Worm (Caenorhabditis elegans) whole organism, late embryonic: ENCODE measurements around the gene ran-1.

Experiments used
- ceh-30 ChIP-seq: fragments of 150-350 bp; optimal IDR thresholded peaks from 2 replicates; lab custom pipeline; 2014; ENCODE audit warnings: missing biosample characterization, missing genetic modification characterization
- madf-2 ChIP-seq: sonication (generic microtip); optimal IDR thresholded peaks from 2 replicates; lab custom pipeline; 2017; ENCODE audit warnings: missing genetic modification characterization, missing compliant biosample characterization
- ttx-3 ChIP-seq: sonication (generic microtip); optimal IDR thresholded peaks from 2 replicates; lab custom pipeline; 2016; ENCODE audit warnings: missing genetic modification reagents, missing genetic modification characterization, missing compliant biosample characterization

ran-1 gene

DNA sequence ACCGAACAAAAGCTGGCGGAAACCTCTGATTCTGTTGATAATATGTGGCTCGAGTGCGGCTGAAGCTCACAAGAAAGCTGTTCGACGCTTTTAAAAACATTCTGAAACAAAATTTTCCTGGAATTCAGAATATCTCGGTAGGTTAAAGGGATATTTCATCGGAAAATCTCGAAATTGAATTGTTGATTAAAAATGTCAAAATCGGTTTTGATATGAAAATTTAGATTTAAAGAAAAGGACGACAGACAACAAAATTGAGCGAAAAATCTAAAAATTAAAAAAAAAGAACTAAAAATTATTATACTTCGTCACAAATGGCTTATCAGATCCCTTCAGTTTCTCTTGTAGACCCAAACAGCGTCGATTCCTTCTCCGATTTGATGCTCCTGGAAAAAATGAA, 47.1 kb downstream of the ran-1 start, which contains the start of gene Y39A1A.20:
TSS of gene Y39A1A.20 (minus strand) at position 101 of the 400 bp plus-strand sequence.
- no peak for TF ChIP-seq madf-2
- TF ChIP-seq ttx-3, result no peak
- no peak for TF ChIP-seq ceh-30 (tag; lab: Kevin White, UChicago)
